Worm (Caenorhabditis elegans) whole organism, L1 larva: ENCODE data around the gene C26B9.3.

Experiments
- C34B4.2 ChIP-seq: sonication (generic microtip); optimal IDR thresholded peaks from 2 replicates; lab custom pipeline; 2017; ENCODE audit warnings: mild to moderate bottlenecking, missing genetic modification characterization, missing compliant biosample characterization
- aly-2 ChIP-seq: fragments of 150-350 bp; optimal IDR thresholded peaks from 2 replicates; lab custom pipeline; 2014; ENCODE audit warnings: missing biosample characterization, missing genetic modification characterization
- efl-3 ChIP-seq: fragments of 200-800 bp; sonication (Bioruptor generic); optimal IDR thresholded peaks from 2 replicates; lab custom pipeline; 2018; ENCODE audit warnings: mild to moderate bottlenecking, missing genetic modification characterization, missing compliant biosample characterization
- hlh-17 ChIP-seq: fragments of 200-800 bp; sonication (Bioruptor generic); optimal IDR thresholded peaks from 2 replicates; lab custom pipeline; 2018; ENCODE audit warnings: missing genetic modification characterization, mild to moderate bottlenecking, missing compliant biosample characterization, moderate library complexity, borderline replicate concordance
- irx-1 ChIP-seq: sonication (generic microtip); optimal IDR thresholded peaks from 2 replicates; lab custom pipeline; 2016; ENCODE audit warnings: missing genetic modification characterization, missing compliant biosample characterization
- lin-39 ChIP-seq: fragments of 150-350 bp; optimal IDR thresholded peaks from 2 replicates; lab custom pipeline; 2014; ENCODE audit warnings: missing biosample characterization, missing genetic modification reagents, missing genetic modification characterization
- pqm-1 ChIP-seq: sonication (generic microtip); optimal IDR thresholded peaks from 3 replicates; lab custom pipeline; 2017; ENCODE audit warnings: missing biosample characterization, missing genetic modification characterization
- tlp-1 ChIP-seq: fragments of 150-350 bp; optimal IDR thresholded peaks from 2 replicates; lab custom pipeline; 2014; ENCODE audit warnings: missing biosample characterization, missing genetic modification characterization
- zag-1 ChIP-seq: fragments of 150-350 bp; optimal IDR thresholded peaks from 2 replicates; lab custom pipeline; 2014; ENCODE audit warnings: missing biosample characterization, missing genetic modification characterization
- ztf-4 ChIP-seq: fragments of 150-350 bp; optimal IDR thresholded peaks from 2 replicates; lab custom pipeline; 2014; ENCODE audit warnings: missing biosample characterization, missing genetic modification characterization

DNA sequence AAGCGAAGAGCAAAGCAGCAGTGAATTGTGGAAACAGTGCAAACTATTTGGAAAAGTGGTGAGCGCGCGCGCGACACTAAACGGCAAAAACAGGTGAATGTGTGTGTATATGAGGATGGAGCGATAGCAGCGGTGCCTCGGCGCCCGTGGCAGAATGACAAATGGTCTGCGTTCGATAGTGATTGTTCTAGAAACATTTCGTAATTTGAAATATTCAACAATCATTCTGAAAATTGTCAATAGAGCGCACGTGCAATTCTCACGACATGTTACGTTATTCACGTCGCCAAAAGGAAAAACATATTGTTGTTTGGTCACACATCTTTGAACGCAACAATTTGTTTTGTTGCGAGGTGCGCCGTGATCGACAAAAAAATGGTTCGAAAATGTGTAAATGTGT, 17.2 kb downstream of the C26B9.3 start:
- no peak for TF ChIP-seq zag-1 (tag; lab: Kevin White, UChicago)
- TF ChIP-seq pqm-1 (tag; lab: Kevin White, UChicago): no peak
- TF ChIP-seq lin-39 (tag; lab: Kevin White, UChicago): no peak
- TF ChIP-seq irx-1 (tag; lab: Kevin White, UChicago): no peak
- TF ChIP-seq C34B4.2 (tag; lab: Kevin White, UChicago): no peak
- no peak for TF ChIP-seq tlp-1
- TF ChIP-seq ztf-4 (tag; lab: Kevin White, UChicago): no peak
- no peak for TF ChIP-seq hlh-17 (GFP tag; lab: Kevin White, UChicago)
- TF ChIP-seq aly-2 (tag; lab: Kevin White, UChicago): no peak
- no peak for TF ChIP-seq efl-3
